Worm (Caenorhabditis elegans) whole organism, midembryonic: ENCODE results near the gene C25E10.10.

Experiments used
- cog-1 ChIP-seq: sonication (generic microtip); optimal IDR thresholded peaks from 2 replicates; lab custom pipeline; 2016; ENCODE audit warnings: missing genetic modification characterization, missing compliant biosample characterization
- flt-1 ChIP-seq: fragments of 200-800 bp; sonication (Bioruptor generic); IDR thresholded peaks from 2 replicates; pipeline ENCODE4 v1.3.6; 2022; ENCODE audit warnings: missing genetic modification characterization, missing compliant biosample characterization
- klf-2 ChIP-seq: fragments of 200-800 bp; sonication (Bioruptor generic); conservative IDR thresholded peaks from 2 replicates; pipeline ENCODE4 v1.3.6; 2022; ENCODE audit warnings: missing genetic modification reagents, missing genetic modification characterization, missing compliant biosample characterization
- med-1 ChIP-seq: sonication (generic microtip); optimal IDR thresholded peaks from 2 replicates; lab custom pipeline; 2017; ENCODE audit warnings: missing genetic modification characterization, mild to moderate bottlenecking, missing compliant biosample characterization, antibody characterized with exemption, missing genetic modification reagents; ENCODE audit not compliant: insufficient read depth
- ref-1 ChIP-seq: fragments of 200-800 bp; sonication (Bioruptor generic); conservative IDR thresholded peaks from 2 replicates; pipeline ENCODE4 v1.3.6; 2022; ENCODE audit warnings: missing genetic modification reagents, missing genetic modification characterization, missing compliant biosample characterization
- tab-1 ChIP-seq: fragments of 200-800 bp; sonication (Bioruptor generic); IDR thresholded peaks from 2 replicates; pipeline ENCODE4 v1.3.6; 2022; ENCODE audit warnings: missing genetic modification characterization, missing compliant biosample characterization
- ztf-23 ChIP-seq: fragments of 200-800 bp; sonication (Bioruptor generic); IDR thresholded peaks from 2 replicates; pipeline ENCODE4 v1.3.6; 2022; ENCODE audit warnings: missing genetic modification reagents, missing genetic modification characterization, missing compliant biosample characterization
- ztf-29 ChIP-seq: fragments of 200-800 bp; sonication (Bioruptor generic); IDR thresholded peaks from 2 replicates; pipeline ENCODE4 v1.3.6; 2022; ENCODE audit warnings: missing genetic modification reagents, missing genetic modification characterization, missing compliant biosample characterization

ce11 chrV:9016479-9016878, 39.7 kb downstream of the C25E10.10 start, which contains the start of gene oac-40:
- no peak for TF ChIP-seq med-1
- TF ChIP-seq klf-2 = no peak
- no peak for TF ChIP-seq ref-1
- TF ChIP-seq flt-1 (GFP tag; lab: Robert Waterston, UW) = no peak
- TF ChIP-seq ztf-23 (GFP tag; lab: Robert Waterston, UW) = no peak
- no peak for TF ChIP-seq cog-1 (tag; lab: Kevin White, UChicago)
- no peak for TF ChIP-seq tab-1 (GFP tag; lab: Robert Waterston, UW)
- no peak for TF ChIP-seq ztf-29 (GFP tag; lab: Robert Waterston, UW)
